Worm (Caenorhabditis elegans): Measurements from ENCODE around the gene Y67A10A.7.
"Not testable (repeated sequence)": the region's sequence is repeated elsewhere in the genome, so short reads cannot be mapped to it uniquely, and the experiment has no call there.

Gene Y67A10A.7

ce11 chrIV:14373814-14374213 lies at the start of gene Y67A10A.7:
Gene Y67A10A.7 (plus strand): TSS chrIV:14374114.
- not testable (repeated sequence) for TF ChIP-seq hmg-4 (GFP tag; optimal IDR thresholded peaks at IDR 0.05); tbx-11 (GFP tag; IDR thresholded peaks at IDR 0.05); scrt-1 (GFP tag; IDR thresholded peaks at IDR 0.05)

DNA sequence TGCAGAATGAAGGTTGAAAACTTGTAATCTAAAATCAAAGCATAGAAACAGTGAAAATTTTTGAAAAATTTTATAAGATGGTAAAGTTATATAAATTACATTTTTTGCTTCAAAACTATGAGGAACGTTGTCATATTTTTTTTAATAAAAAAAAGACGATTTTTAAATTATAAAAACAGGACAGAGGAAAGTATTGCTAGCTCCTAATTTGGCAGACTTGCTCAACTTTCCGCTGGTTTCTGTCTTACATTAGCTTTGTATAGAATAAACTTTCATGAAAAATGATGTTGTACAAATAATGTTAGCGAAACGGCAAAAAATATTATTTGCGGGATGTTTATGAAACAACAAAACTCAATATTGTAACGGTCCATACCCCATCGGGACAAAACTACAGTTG lies 47.6 kb upstream of the Y67A10A.7 start, which contains the start of gene fbxa-83:
fbxa-83 (minus strand) TSS at position 101 of the 400 bp plus-strand sequence.
- no peak for TF ChIP-seq ets-7 (tag; optimal IDR thresholded peaks at IDR 0.05)
- no peak for TF ChIP-seq hmg-4 (GFP tag; optimal IDR thresholded peaks at IDR 0.05)
- TF ChIP-seq scrt-1 (GFP tag; IDR thresholded peaks at IDR 0.05): no peak
- no peak for TF ChIP-seq F13C5.2 (tag; optimal IDR thresholded peaks at IDR 0.05)
- TF ChIP-seq sea-1 (GFP tag; conservative IDR thresholded peaks at IDR 0.05): no peak
- no peak for TF ChIP-seq hmbx-1 (tag; optimal IDR thresholded peaks at IDR 0.05)
- no peak for TF ChIP-seq hnd-1 (tag; optimal IDR thresholded peaks at IDR 0.05)
- TF ChIP-seq tra-4 (tag; optimal IDR thresholded peaks at IDR 0.05): no peak
- TF ChIP-seq aly-1 (tag; optimal IDR thresholded peaks at IDR 0.05): no peak
- no peak for TF ChIP-seq flt-1 (GFP tag; IDR thresholded peaks at IDR 0.05)
- no peak for TF ChIP-seq ama-1 (optimal IDR thresholded peaks at IDR 0.05)

DNA sequence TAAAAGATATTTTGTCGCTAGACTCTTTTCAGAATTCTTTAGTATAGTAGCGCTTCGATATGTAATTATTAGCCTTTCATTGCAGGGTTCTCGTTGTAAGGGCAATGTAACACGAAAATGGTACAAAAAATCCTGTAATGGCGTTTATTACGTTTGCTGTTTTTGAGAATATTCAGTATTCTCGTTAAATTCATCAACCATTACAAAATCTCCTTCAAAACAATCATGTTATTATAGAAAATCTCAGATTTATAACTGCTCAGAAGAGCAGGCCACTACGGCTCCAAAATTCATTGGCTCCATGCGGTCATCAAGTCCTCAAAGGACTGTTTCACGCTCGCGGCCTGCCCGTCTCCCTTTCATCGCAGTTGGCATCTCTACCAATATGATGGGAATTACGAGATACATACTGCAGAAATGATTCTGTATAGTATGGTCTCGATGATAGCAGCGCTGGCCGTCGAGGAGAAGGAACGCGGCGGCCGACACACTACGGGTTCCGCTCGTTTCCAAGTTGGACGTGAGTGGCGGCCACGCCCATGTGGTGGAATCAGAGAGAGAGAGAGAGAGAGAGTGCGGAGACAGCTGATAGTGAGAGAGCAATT lies 47.1 kb upstream of the Y67A10A.7 start:
- TF ChIP-seq F13C5.2 (tag; optimal IDR thresholded peaks at IDR 0.05) (no peak), hnd-1 (tag; optimal IDR thresholded peaks at IDR 0.05) (no peak), hmg-4 (GFP tag; optimal IDR thresholded peaks at IDR 0.05) (peak; percentile 66)

DNA sequence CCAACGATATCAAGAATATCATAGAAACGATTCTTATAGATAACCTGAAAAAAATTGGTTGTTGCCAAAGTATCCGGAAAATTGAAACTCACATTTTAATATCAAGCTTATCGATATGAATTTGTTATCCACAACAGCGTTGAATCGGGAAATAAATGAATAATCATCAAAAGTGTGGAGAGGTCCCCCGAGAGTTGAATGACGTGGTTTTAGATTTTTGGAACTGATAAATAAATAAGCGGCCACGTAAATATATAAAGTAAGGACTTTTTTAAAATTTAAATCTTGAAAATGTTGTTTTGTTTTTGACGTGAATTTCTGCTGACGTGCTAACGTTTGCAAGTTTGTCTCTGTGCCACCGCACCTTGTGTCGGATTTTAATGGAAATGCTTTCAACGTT lies 39.6 kb upstream of the Y67A10A.7 start, which contains the start of gene Y67A10A.3:
Y67A10A.3 (minus strand) TSS at position 101 of the 400 bp plus-strand sequence.
- no peak for TF ChIP-seq sea-1 (GFP tag; conservative IDR thresholded peaks at IDR 0.05)
- TF ChIP-seq tbx-37 (GFP tag; conservative IDR thresholded peaks at IDR 0.05): no peak
- TF ChIP-seq F13C5.2 (tag; optimal IDR thresholded peaks at IDR 0.05): no peak
- no peak for TF ChIP-seq hmg-4 (GFP tag; optimal IDR thresholded peaks at IDR 0.05)
- TF ChIP-seq hmbx-1 (tag; optimal IDR thresholded peaks at IDR 0.05): no peak
- no peak for TF ChIP-seq ceh-36 (tag; optimal IDR thresholded peaks at IDR 0.05)
- TF ChIP-seq tra-4 (tag; optimal IDR thresholded peaks at IDR 0.05): no peak

ce11 chrIV:14335768-14336167 lies 38.1 kb upstream of the Y67A10A.7 start:
- TF ChIP-seq ceh-36 (tag; optimal IDR thresholded peaks at IDR 0.05) (no peak), hmbx-1 (tag; optimal IDR thresholded peaks at IDR 0.05) (no peak), tbx-11 (GFP tag; IDR thresholded peaks at IDR 0.05) (no peak), ets-7 (tag; optimal IDR thresholded peaks at IDR 0.05) (no peak), scrt-1 (GFP tag; IDR thresholded peaks at IDR 0.05) (no peak), F13C5.2 (tag; optimal IDR thresholded peaks at IDR 0.05) (no peak), flt-1 (GFP tag; IDR thresholded peaks at IDR 0.05) (no peak), sea-1 (GFP tag; conservative IDR thresholded peaks at IDR 0.05) (no peak), ama-1 (optimal IDR thresholded peaks at IDR 0.05) (no peak), hmg-4 (GFP tag; optimal IDR thresholded peaks at IDR 0.05) (no peak), ceh-13 (GFP tag; optimal IDR thresholded peaks at IDR 0.05) (no peak)

- TF ChIP-seq tra-4 (tag; optimal IDR thresholded peaks at IDR 0.05) (no peak), ama-1 (optimal IDR thresholded peaks at IDR 0.05) (no peak), scrt-1 (GFP tag; IDR thresholded peaks at IDR 0.05) (no peak), pes-1 (GFP tag; IDR thresholded peaks at IDR 0.05) (no peak), tbx-11 (GFP tag; IDR thresholded peaks at IDR 0.05) (no peak), sea-1 (GFP tag; conservative IDR thresholded peaks at IDR 0.05) (no peak), ceh-36 (tag; optimal IDR thresholded peaks at IDR 0.05) (no peak), B0310.2 (tag; optimal IDR thresholded peaks at IDR 0.05) (no peak), hnd-1 (tag; optimal IDR thresholded peaks at IDR 0.05) (no peak), ceh-13 (GFP tag; optimal IDR thresholded peaks at IDR 0.05) (no peak), aly-1 (tag; optimal IDR thresholded peaks at IDR 0.05) (no peak), hmg-4 (GFP tag; optimal IDR thresholded peaks at IDR 0.05) (no peak), F13C5.2 (tag; optimal IDR thresholded peaks at IDR 0.05) (no peak), flt-1 (GFP tag; IDR thresholded peaks at IDR 0.05) (no peak), tbx-37 (GFP tag; conservative IDR thresholded peaks at IDR 0.05) (no peak), hmbx-1 (tag; optimal IDR thresholded peaks at IDR 0.05) (no peak)
Measured at ce11 chrIV:14337757-14338156, 36.2 kb upstream of the Y67A10A.7 start, which contains the start of gene Y67A10A.2. Gene Y67A10A.2 (plus strand): TSS chrIV:14338057.

ce11 chrIV:14339657-14340056 lies 34.3 kb upstream of the Y67A10A.7 start, which contains the start of gene Y67A10A.11:
Gene Y67A10A.11 (plus strand): TSS chrIV:14339957.
- TF ChIP-seq ets-7 (tag; optimal IDR thresholded peaks at IDR 0.05) (no peak), B0310.2 (tag; optimal IDR thresholded peaks at IDR 0.05) (no peak), hmbx-1 (tag; optimal IDR thresholded peaks at IDR 0.05) (no peak), F13C5.2 (tag; optimal IDR thresholded peaks at IDR 0.05) (no peak), hmg-4 (GFP tag; optimal IDR thresholded peaks at IDR 0.05) (no peak), pes-1 (GFP tag; IDR thresholded peaks at IDR 0.05) (no peak), tra-4 (tag; optimal IDR thresholded peaks at IDR 0.05) (no peak), ceh-36 (tag; optimal IDR thresholded peaks at IDR 0.05) (no peak), ama-1 (optimal IDR thresholded peaks at IDR 0.05) (no peak), flt-1 (GFP tag; IDR thresholded peaks at IDR 0.05) (no peak), aly-1 (tag; optimal IDR thresholded peaks at IDR 0.05) (no peak), hnd-1 (tag; optimal IDR thresholded peaks at IDR 0.05) (no peak), sea-1 (GFP tag; conservative IDR thresholded peaks at IDR 0.05) (no peak), tbx-11 (GFP tag; IDR thresholded peaks at IDR 0.05) (no peak), scrt-1 (GFP tag; IDR thresholded peaks at IDR 0.05) (no peak), tbx-37 (GFP tag; conservative IDR thresholded peaks at IDR 0.05) (no peak)

DNA sequence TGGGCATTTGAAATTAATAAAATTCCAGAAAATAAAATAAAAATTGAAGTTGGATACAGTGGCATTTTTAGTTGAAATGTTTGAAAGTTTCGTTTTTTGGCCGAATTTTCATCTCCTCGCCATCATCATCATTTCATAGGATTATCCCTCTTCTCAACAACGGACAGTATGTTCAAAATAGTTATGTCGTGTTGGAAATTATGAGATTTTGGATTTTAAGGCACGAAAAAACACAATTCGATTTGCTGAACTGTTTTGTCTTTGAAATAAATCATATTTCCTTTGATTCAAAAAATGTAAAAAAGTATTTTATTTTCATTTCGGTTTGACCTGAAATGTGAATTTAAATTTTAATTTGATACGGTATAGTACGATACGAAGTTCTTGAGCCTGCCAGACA lies 30.2 kb upstream of the Y67A10A.7 start, which contains the start of gene srlf-28:
srlf-28 (minus strand) TSS at position 101 of the 400 bp plus-strand sequence.
- TF ChIP-seq pes-1 (GFP tag; IDR thresholded peaks at IDR 0.05): no peak
- TF ChIP-seq hmg-4 (GFP tag; optimal IDR thresholded peaks at IDR 0.05): no peak
- no peak for TF ChIP-seq tra-4 (tag; optimal IDR thresholded peaks at IDR 0.05)
- no peak for TF ChIP-seq hnd-1 (tag; optimal IDR thresholded peaks at IDR 0.05)
- TF ChIP-seq hmbx-1 (tag; optimal IDR thresholded peaks at IDR 0.05): no peak
- TF ChIP-seq F13C5.2 (tag; optimal IDR thresholded peaks at IDR 0.05): no peak
- TF ChIP-seq ets-7 (tag; optimal IDR thresholded peaks at IDR 0.05): no peak
- no peak for TF ChIP-seq aly-1 (tag; optimal IDR thresholded peaks at IDR 0.05)
